Fruit fly (Drosophila melanogaster) whole organism, wandering third instar larva: ENCODE results near the gene CG43336.
A peak's percentile ranks its signal among the peaks of the same experiment; 100 is the strongest.

ENCODE experiments used
- Abd-B ChIP-seq: fragments of >200 bp; optimal IDR thresholded peaks from 2 replicates; lab custom pipeline; 2017; ENCODE audit warnings: missing biosample characterization, missing genetic modification characterization
- CG32264 ChIP-seq: fragments of 200-800 bp; sonication (Bioruptor generic); optimal IDR thresholded peaks from 2 replicates; lab custom pipeline; 2016; ENCODE audit warnings: missing biosample characterization, missing genetic modification characterization
- CG9705 ChIP-seq: fragments of 200-800 bp; sonication (Bioruptor generic); optimal IDR thresholded peaks from 2 replicates; lab custom pipeline; 2018; ENCODE audit warnings: missing biosample characterization, mild to moderate bottlenecking, missing genetic modification characterization
- CrebA ChIP-seq: fragments of 200-800 bp; sonication (Bioruptor generic); optimal IDR thresholded peaks from 2 replicates; lab custom pipeline; 2016; ENCODE audit warnings: missing biosample characterization, mild to moderate bottlenecking, missing genetic modification characterization, borderline replicate concordance
- Dif ChIP-seq: fragments of 200-275, 200-300 bp; sonication (Bioruptor generic); optimal IDR thresholded peaks from 2 replicates; lab custom pipeline; 2018; ENCODE audit warnings: missing biosample characterization, missing genetic modification characterization; ENCODE audit not compliant: partially characterized antibody
- GATAd ChIP-seq: sonication (Bioruptor generic); optimal IDR thresholded peaks from 2 replicates; lab custom pipeline; 2016; ENCODE audit warnings: missing biosample characterization, missing genetic modification characterization
- HLH106 ChIP-seq: fragments of 200-800 bp; optimal IDR thresholded peaks from 3 replicates; lab custom pipeline; 2019; ENCODE audit warnings: missing biosample characterization, mild to moderate bottlenecking, missing genetic modification characterization, moderate library complexity
- Hnf4 ChIP-seq: fragments of 200-800 bp; sonication (Bioruptor generic); optimal IDR thresholded peaks from 2 replicates; lab custom pipeline; 2016; ENCODE audit warnings: missing biosample characterization, mild to moderate bottlenecking, missing genetic modification characterization
- Hr78 ChIP-seq: fragments of >200 bp; optimal IDR thresholded peaks from 2 replicates; lab custom pipeline; 2017; ENCODE audit warnings: missing biosample characterization, missing genetic modification characterization
- Hr83 ChIP-seq: fragments of 200-300 bp; sonication (Bioruptor generic); optimal IDR thresholded peaks from 2 replicates; lab custom pipeline; 2016; ENCODE audit warnings: missing biosample characterization, mild to moderate bottlenecking, missing genetic modification characterization, moderate library complexity; ENCODE audit not compliant: poor library complexity, severe bottlenecking
- Jra ChIP-seq: sonication (Bioruptor generic); optimal IDR thresholded peaks from 2 replicates; lab custom pipeline; 2016; ENCODE audit warnings: missing biosample characterization, missing genetic modification characterization
- Mio ChIP-seq: sonication (Bioruptor generic); optimal IDR thresholded peaks from 2 replicates; lab custom pipeline; 2016; ENCODE audit warnings: missing biosample characterization, missing genetic modification characterization
- Myc ChIP-seq: fragments of >200 bp; optimal IDR thresholded peaks from 2 replicates; lab custom pipeline; 2017
- N ChIP-seq: fragments of >200 bp; optimal IDR thresholded peaks from 2 replicates; lab custom pipeline; 2018; ENCODE audit warnings: missing biosample characterization, missing external identifiers, missing genetic modification characterization
- OdsH ChIP-seq: fragments of 200-800 bp; sonication (Bioruptor generic); optimal IDR thresholded peaks from 2 replicates; lab custom pipeline; 2016; ENCODE audit warnings: missing biosample characterization, mild to moderate bottlenecking, missing genetic modification characterization
- Rel ChIP-seq, 2 experiments: fragments of 200-800 bp; sonication (Bioruptor generic) in 1 of 2; optimal IDR thresholded peaks; 2 replicates in 1 of 2; 3 replicates in 1 of 2; lab custom pipeline; 2016 to 2019; ENCODE audit warnings: mild to moderate bottlenecking in 2 of 2, missing biosample characterization in 2 of 2, missing genetic modification characterization in 2 of 2, moderate library complexity in 1 of 2
- Sp1 ChIP-seq: fragments of 200-800 bp; sonication (Bioruptor generic); optimal IDR thresholded peaks from 3 replicates; lab custom pipeline; 2019; ENCODE audit warnings: missing biosample characterization, mild to moderate bottlenecking, missing genetic modification characterization, moderate library complexity
- brk ChIP-seq: fragments of 200-800 bp; sonication (Bioruptor generic); optimal IDR thresholded peaks from 2 replicates; lab custom pipeline; 2016; ENCODE audit warnings: missing biosample characterization, mild to moderate bottlenecking, missing genetic modification characterization
- dl ChIP-seq, 2 experiments: fragments of 175-275, 200-275 bp in 1 of 2; fragments of 200-275 bp in 1 of 2; sonication (Bioruptor generic); optimal IDR thresholded peaks; lab custom pipeline; 2018; ENCODE audit warnings: mild to moderate bottlenecking in 2 of 2, missing biosample characterization in 2 of 2, missing genetic modification characterization in 2 of 2, moderate library complexity in 2 of 2; ENCODE audit not compliant: partially characterized antibody in 2 of 2, insufficient read depth in 1 of 2
- dmrt93B ChIP-seq: fragments of 200-800 bp; sonication (Bioruptor generic); optimal IDR thresholded peaks from 2 replicates; lab custom pipeline; 2018; ENCODE audit warnings: missing biosample characterization, mild to moderate bottlenecking, missing genetic modification characterization
- ey ChIP-seq: fragments of 200-800 bp; sonication (Bioruptor generic); optimal IDR thresholded peaks from 2 replicates; lab custom pipeline; 2016; ENCODE audit warnings: missing biosample characterization, missing genetic modification characterization
- fru ChIP-seq: fragments of 200-800 bp; sonication (Bioruptor generic); optimal IDR thresholded peaks from 3 replicates; lab custom pipeline; 2016; ENCODE audit warnings: missing biosample characterization, mild to moderate bottlenecking, missing genetic modification characterization
- h ChIP-seq: fragments of 200-800 bp; sonication (Bioruptor generic); optimal IDR thresholded peaks from 3 replicates; lab custom pipeline; 2016; ENCODE audit warnings: missing biosample characterization, mild to moderate bottlenecking, missing genetic modification characterization
- jim ChIP-seq: fragments of 175-275, 200-325 bp; sonication (Bioruptor generic); optimal IDR thresholded peaks from 2 replicates; lab custom pipeline; 2016; ENCODE audit warnings: missing biosample characterization, mild to moderate bottlenecking, missing genetic modification characterization
- lola ChIP-seq: fragments of >200 bp; optimal IDR thresholded peaks from 2 replicates; lab custom pipeline; 2017; ENCODE audit warnings: missing biosample characterization, missing genetic modification characterization
- pan ChIP-seq: fragments of >200 bp; optimal IDR thresholded peaks from 2 replicates; lab custom pipeline; 2017
- tai ChIP-seq: sonication (Bioruptor generic); optimal IDR thresholded peaks from 2 replicates; lab custom pipeline; 2016; ENCODE audit warnings: missing biosample characterization, missing genetic modification characterization
- usp ChIP-seq: fragments of >200 bp; optimal IDR thresholded peaks from 2 replicates; lab custom pipeline; 2017; ENCODE audit warnings: missing biosample characterization, missing genetic modification characterization
- woc ChIP-seq: sonication (Bioruptor generic); optimal IDR thresholded peaks from 2 replicates; lab custom pipeline; 2016; ENCODE audit warnings: missing biosample characterization, mild to moderate bottlenecking, missing genetic modification characterization

Gene CG43336

dm6 chr3R:15660460-15660859 is 23.5 kb downstream of the CG43336 start:
- TF ChIP-seq Rel (GFP tag; optimal IDR thresholded peaks at IDR 0.05; lab: Kevin White, UChicago) (no peak), Rel (tag; optimal IDR thresholded peaks at IDR 0.05; lab: Kevin White, UChicago) (no peak), OdsH (GFP tag; lab: Kevin White, UChicago) (no peak), CG9705 (no peak), jim (no peak), HLH106 (tag; lab: Kevin White, UChicago) (no peak), Mio (GFP tag; lab: Kevin White, UChicago) (no peak), usp (GFP tag; lab: Kevin White, UChicago) (no peak), Hr83 (GFP tag; lab: Kevin White, UChicago) (no peak), woc (GFP tag; lab: Kevin White, UChicago) (no peak), CG32264 (GFP tag; lab: Kevin White, UChicago) (no peak)

dm6 chr3R:15664321-15665172 is 27.6 kb downstream of the CG43336 start:
- peak; percentile 81 for TF ChIP-seq Dif
- peak; percentile 59 to 80 for TF ChIP-seq dl (GFP tag; optimal IDR thresholded peaks at IDR 0.05; lab: Kevin White, UChicago; ENCODE audit: insufficient read depth in 1 of 2, partially characterized antibody in 2 of 2)
- no peak for TF ChIP-seq h (GFP tag; lab: Kevin White, UChicago)

dm6 chr3R:15665962-15666361 is 29.0 kb downstream of the CG43336 start, which contains the start of gene pxb:
Gene pxb, plus strand, starts transcription at chr3R:15666183.
- TF ChIP-seq CG32264 (GFP tag; lab: Kevin White, UChicago) (no peak), woc (GFP tag; lab: Kevin White, UChicago) (no peak), Hnf4 (GFP tag; lab: Kevin White, UChicago) (peak; percentile 38), Hr83 (GFP tag; lab: Kevin White, UChicago) (peak; percentile 34)

dm6 chr3R:15666900-15667507 is 30.0 kb downstream of the CG43336 start:
- no peak for TF ChIP-seq Rel (GFP tag; optimal IDR thresholded peaks at IDR 0.05; lab: Kevin White, UChicago)
- TF ChIP-seq Rel (tag; optimal IDR thresholded peaks at IDR 0.05; lab: Kevin White, UChicago) = no peak
- TF ChIP-seq Sp1 (GFP tag; lab: Kevin White, UChicago) = no peak
- TF ChIP-seq Mio (GFP tag; lab: Kevin White, UChicago) = no peak
- no peak for TF ChIP-seq Dif
- no peak for TF ChIP-seq pan (lab: Kevin White, UChicago)
- no peak for TF ChIP-seq Hr78 (GFP tag; lab: Kevin White, UChicago)
- no peak for TF ChIP-seq tai (GFP tag; lab: Kevin White, UChicago)

dm6 chr3R:15668863-15669491 is 32.0 kb downstream of the CG43336 start:
- TF ChIP-seq fru (GFP tag; lab: Kevin White, UChicago) = no peak
- TF ChIP-seq Hnf4 (GFP tag; lab: Kevin White, UChicago) = no peak
- TF ChIP-seq dl (GFP tag; optimal IDR thresholded peaks at IDR 0.05; lab: Kevin White, UChicago; ENCODE audit: insufficient read depth in 1 of 2, partially characterized antibody in 2 of 2) = no peak
- TF ChIP-seq tai (GFP tag; lab: Kevin White, UChicago) = no peak
- TF ChIP-seq h (GFP tag; lab: Kevin White, UChicago) = no peak
- TF ChIP-seq dmrt93B (GFP tag; lab: Kevin White, UChicago) = no peak
- no peak for TF ChIP-seq Hr78 (GFP tag; lab: Kevin White, UChicago)
- TF ChIP-seq ey (GFP tag; lab: Kevin White, UChicago) = no peak
- TF ChIP-seq GATAd = no peak
- no peak for TF ChIP-seq Myc (lab: Kevin White, UChicago)
- TF ChIP-seq CG32264 (GFP tag; lab: Kevin White, UChicago) = no peak
- no peak for TF ChIP-seq CrebA (GFP tag; lab: Kevin White, UChicago)
- no peak for TF ChIP-seq N (GFP tag; lab: Kevin White, UChicago)
- TF ChIP-seq Jra = no peak
- TF ChIP-seq lola (GFP tag; lab: Kevin White, UChicago) = no peak
- TF ChIP-seq Abd-B (GFP tag; lab: Kevin White, UChicago) = no peak
- TF ChIP-seq brk = no peak
- TF ChIP-seq pan (lab: Kevin White, UChicago) = no peak
- no peak for TF ChIP-seq Dif
